Worm (Caenorhabditis elegans) whole organism, dauer: ENCODE results near the gene srh-135.
"Not testable (repeated sequence)": the region's sequence is repeated elsewhere in the genome, so short reads cannot be mapped to it uniquely, and the experiment has no call there.

Source experiments
- unc-62 ChIP-seq: sonication (generic microtip); optimal IDR thresholded peaks from 2 replicates; lab custom pipeline; 2017; ENCODE audit warnings: missing biosample characterization, missing genetic modification reagents, missing genetic modification characterization

srh-135 gene

ce11 chrII:10227030-10227429 lies at the start of gene srh-135:
srh-135 (minus strand) TSS chrII:10227130.
- TF ChIP-seq unc-62 (GFP tag; lab: Kevin White, UChicago), result no peak

ce11 chrII:10271093-10271492 lies 44.2 kb upstream of the srh-135 start, which contains the start of gene F54B3.4:
F54B3.4 (minus strand) TSS chrII:10271193.
- TF ChIP-seq unc-62 (GFP tag; lab: Kevin White, UChicago), result no peak

ce11 chrII:10270052-10270451 lies 43.1 kb upstream of the srh-135 start, which contains the start of gene F54B3.2:
F54B3.2 (minus strand) TSS chrII:10270152.
- no peak for TF ChIP-seq unc-62 (GFP tag; lab: Kevin White, UChicago)

- no peak for TF ChIP-seq unc-62 (GFP tag; lab: Kevin White, UChicago)
Measured at ce11 chrII:10261261-10261660, 34.3 kb upstream of the srh-135 start.

- no peak for TF ChIP-seq unc-62 (GFP tag; lab: Kevin White, UChicago)
Measured at ce11 chrII:10252048-10252447, 25.1 kb upstream of the srh-135 start.

ce11 chrII:10250966-10251365 lies 24.0 kb upstream of the srh-135 start, which contains the start of gene F54B3.1:
F54B3.1 (plus strand) TSS chrII:10251266.
- TF ChIP-seq unc-62 (GFP tag; lab: Kevin White, UChicago), result no peak

- no peak for TF ChIP-seq unc-62 (GFP tag; lab: Kevin White, UChicago)
Measured at ce11 chrII:10248355-10249041, 21.6 kb upstream of the srh-135 start, which contains the start of gene atad-3. atad-3 (plus strand) TSS chrII:10248991.

ce11 chrII:10247594-10248283 lies 20.8 kb upstream of the srh-135 start, which contains the start of gene nrde-2:
nrde-2 (minus strand) TSS chrII:10247638.
- not testable (repeated sequence) for TF ChIP-seq unc-62 (GFP tag; lab: Kevin White, UChicago)

- no peak for TF ChIP-seq unc-62 (GFP tag; lab: Kevin White, UChicago)
Measured at ce11 chrII:10247154-10247553, 20.2 kb upstream of the srh-135 start.

- no peak for TF ChIP-seq unc-62 (GFP tag; lab: Kevin White, UChicago)
Measured at ce11 chrII:10245612-10246011, 18.7 kb upstream of the srh-135 start.

ce11 chrII:10242294-10242693 lies 15.4 kb upstream of the srh-135 start, which contains the start of gene mrps-14:
mrps-14 (minus strand) TSS chrII:10242490.
- no peak for TF ChIP-seq unc-62 (GFP tag; lab: Kevin White, UChicago)

- no peak for TF ChIP-seq unc-62 (GFP tag; lab: Kevin White, UChicago)
Measured at ce11 chrII:10239595-10239994, 12.7 kb upstream of the srh-135 start, which contains the start of gene mec-15. mec-15 (minus strand) TSS chrII:10239695.

ce11 chrII:10234398-10234797 lies 7.5 kb upstream of the srh-135 start, which contains the start of gene ubxn-5:
ubxn-5 (minus strand) TSS chrII:10234498.
- no peak for TF ChIP-seq unc-62 (GFP tag; lab: Kevin White, UChicago)

- TF ChIP-seq unc-62 (GFP tag; lab: Kevin White, UChicago), result no peak
Measured at ce11 chrII:10231874-10232273, 4.9 kb upstream of the srh-135 start.

- no peak for TF ChIP-seq unc-62 (GFP tag; lab: Kevin White, UChicago)
Measured at ce11 chrII:10230972-10231371, 4.0 kb upstream of the srh-135 start, which contains the start of gene T01E8.8. T01E8.8 (plus strand) TSS chrII:10231272.

ce11 chrII:10222577-10222976 lies 4.4 kb downstream of the srh-135 start, which contains the start of gene plc-3:
plc-3 (plus strand) TSS chrII:10222877.
- no peak for TF ChIP-seq unc-62 (GFP tag; lab: Kevin White, UChicago)
